Worm (Caenorhabditis elegans) whole organism, midembryonic: Measurements from ENCODE around the gene T19D12.10.

ENCODE experiments used
- T22C8.4 ChIP-seq: fragments of 200-800 bp; sonication (Bioruptor generic); IDR thresholded peaks from 2 replicates; pipeline ENCODE4 v1.3.6; 2022; ENCODE audit warnings: missing genetic modification characterization, missing compliant biosample characterization
- flt-1 ChIP-seq: fragments of 200-800 bp; sonication (Bioruptor generic); IDR thresholded peaks from 2 replicates; pipeline ENCODE4 v1.3.6; 2022; ENCODE audit warnings: missing genetic modification characterization, missing compliant biosample characterization
- ref-1 ChIP-seq: fragments of 200-800 bp; sonication (Bioruptor generic); conservative IDR thresholded peaks from 2 replicates; pipeline ENCODE4 v1.3.6; 2022; ENCODE audit warnings: missing genetic modification reagents, missing genetic modification characterization, missing compliant biosample characterization

DNA sequence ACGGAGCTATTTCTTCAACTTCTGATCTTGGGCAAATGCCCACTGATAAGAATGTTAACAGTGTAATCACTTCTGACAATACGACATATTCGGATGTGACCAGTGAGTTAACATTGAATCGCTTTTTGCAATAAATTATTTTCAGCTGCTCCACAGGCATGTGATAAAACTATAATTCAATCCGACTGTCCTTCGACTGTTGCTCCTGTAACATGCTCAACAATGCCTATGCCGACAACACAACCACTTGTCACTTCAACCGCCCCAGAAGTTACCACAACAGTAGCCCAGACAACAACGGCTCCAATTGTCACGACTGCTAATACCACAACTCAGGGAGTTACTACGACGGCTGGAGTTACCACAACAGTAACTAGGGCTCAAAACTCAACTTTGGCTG is 8.9 kb upstream of the T19D12.10 start:
- TF ChIP-seq flt-1 (GFP tag; lab: Robert Waterston, UW) (no peak), T22C8.4 (GFP tag; lab: Robert Waterston, UW) (no peak), ref-1 (GFP tag; lab: Robert Waterston, UW) (no peak)
